Worm (Caenorhabditis elegans) whole organism, L4/young adult: ENCODE results near the gene scl-3.

Experiments used
- dao-5 ChIP-seq: sonication (generic microtip); optimal IDR thresholded peaks from 2 replicates; lab custom pipeline; 2016; ENCODE audit warnings: missing genotype, missing genetic modification characterization, moderate library complexity, missing compliant biosample characterization
- him-1 ChIP-seq: sonication (generic microtip); optimal IDR thresholded peaks from 2 replicates; lab custom pipeline; 2016; ENCODE audit warnings: missing genotype, missing genetic modification reagents, missing genetic modification characterization, missing compliant biosample characterization

DNA sequence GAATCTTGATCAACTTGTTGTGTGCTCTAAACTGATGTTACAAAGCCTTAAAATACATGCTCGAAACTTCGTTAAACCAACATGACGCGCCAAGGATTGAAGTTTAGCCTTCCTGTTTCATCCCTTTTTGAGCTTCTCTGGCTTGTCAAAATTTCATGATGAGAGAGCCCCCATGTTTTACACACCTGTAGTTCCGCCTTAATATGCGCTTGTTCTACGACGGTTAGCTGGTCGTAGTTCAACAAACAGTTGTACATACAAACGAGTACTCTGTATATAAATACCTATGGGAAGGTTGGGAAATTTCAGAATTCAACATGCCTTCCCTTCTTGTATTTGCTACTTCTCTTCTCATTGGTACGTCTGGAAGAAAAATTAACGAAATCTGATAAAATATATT lies 9.1 kb downstream of the scl-3 start, which contains the start of gene scl-6:
- no peak for TF ChIP-seq dao-5 (tag; lab: Kevin White, UChicago)
- TF ChIP-seq him-1 (tag; lab: Kevin White, UChicago), result no peak
